Fruit fly (Drosophila melanogaster) whole organism, wandering third instar larva: ENCODE results near the gene Traf-like.

Source experiments
- Abd-B ChIP-seq: fragments of >200 bp; optimal IDR thresholded peaks from 2 replicates; lab custom pipeline; 2017; ENCODE audit warnings: missing biosample characterization, missing genetic modification characterization
- CG32264 ChIP-seq: fragments of 200-800 bp; sonication (Bioruptor generic); optimal IDR thresholded peaks from 2 replicates; lab custom pipeline; 2016; ENCODE audit warnings: missing biosample characterization, missing genetic modification characterization
- CG9705 ChIP-seq: fragments of 200-800 bp; sonication (Bioruptor generic); optimal IDR thresholded peaks from 2 replicates; lab custom pipeline; 2018; ENCODE audit warnings: missing biosample characterization, mild to moderate bottlenecking, missing genetic modification characterization
- CrebA ChIP-seq: fragments of 200-800 bp; sonication (Bioruptor generic); optimal IDR thresholded peaks from 2 replicates; lab custom pipeline; 2016; ENCODE audit warnings: missing biosample characterization, mild to moderate bottlenecking, missing genetic modification characterization, borderline replicate concordance
- Dfd ChIP-seq: fragments of >200 bp; optimal IDR thresholded peaks from 2 replicates; lab custom pipeline; 2017; ENCODE audit warnings: missing biosample characterization, missing genetic modification characterization
- Dif ChIP-seq: fragments of 200-275, 200-300 bp; sonication (Bioruptor generic); optimal IDR thresholded peaks from 2 replicates; lab custom pipeline; 2018; ENCODE audit warnings: missing biosample characterization, missing genetic modification characterization; ENCODE audit not compliant: partially characterized antibody
- GATAd ChIP-seq: sonication (Bioruptor generic); optimal IDR thresholded peaks from 2 replicates; lab custom pipeline; 2016; ENCODE audit warnings: missing biosample characterization, missing genetic modification characterization
- HLH106 ChIP-seq: fragments of 200-800 bp; optimal IDR thresholded peaks from 3 replicates; lab custom pipeline; 2019; ENCODE audit warnings: missing biosample characterization, mild to moderate bottlenecking, missing genetic modification characterization, moderate library complexity
- Hnf4 ChIP-seq: fragments of 200-800 bp; sonication (Bioruptor generic); optimal IDR thresholded peaks from 2 replicates; lab custom pipeline; 2016; ENCODE audit warnings: missing biosample characterization, mild to moderate bottlenecking, missing genetic modification characterization
- Hr78 ChIP-seq: fragments of >200 bp; optimal IDR thresholded peaks from 2 replicates; lab custom pipeline; 2017; ENCODE audit warnings: missing biosample characterization, missing genetic modification characterization
- Hr83 ChIP-seq: fragments of 200-300 bp; sonication (Bioruptor generic); optimal IDR thresholded peaks from 2 replicates; lab custom pipeline; 2016; ENCODE audit warnings: missing biosample characterization, mild to moderate bottlenecking, missing genetic modification characterization, moderate library complexity; ENCODE audit not compliant: poor library complexity, severe bottlenecking
- Jra ChIP-seq: sonication (Bioruptor generic); optimal IDR thresholded peaks from 2 replicates; lab custom pipeline; 2016; ENCODE audit warnings: missing biosample characterization, missing genetic modification characterization
- Mio ChIP-seq: sonication (Bioruptor generic); optimal IDR thresholded peaks from 2 replicates; lab custom pipeline; 2016; ENCODE audit warnings: missing biosample characterization, missing genetic modification characterization
- Myc ChIP-seq: fragments of >200 bp; optimal IDR thresholded peaks from 2 replicates; lab custom pipeline; 2017
- N ChIP-seq: fragments of >200 bp; optimal IDR thresholded peaks from 2 replicates; lab custom pipeline; 2018; ENCODE audit warnings: missing biosample characterization, missing external identifiers, missing genetic modification characterization
- OdsH ChIP-seq: fragments of 200-800 bp; sonication (Bioruptor generic); optimal IDR thresholded peaks from 2 replicates; lab custom pipeline; 2016; ENCODE audit warnings: missing biosample characterization, mild to moderate bottlenecking, missing genetic modification characterization
- Rel ChIP-seq, 2 experiments: fragments of 200-800 bp; sonication (Bioruptor generic) in 1 of 2; optimal IDR thresholded peaks; 2 replicates in 1 of 2; 3 replicates in 1 of 2; lab custom pipeline; 2016 to 2019; ENCODE audit warnings: mild to moderate bottlenecking in 2 of 2, missing biosample characterization in 2 of 2, missing genetic modification characterization in 2 of 2, moderate library complexity in 1 of 2
- Sp1 ChIP-seq: fragments of 200-800 bp; sonication (Bioruptor generic); optimal IDR thresholded peaks from 3 replicates; lab custom pipeline; 2019; ENCODE audit warnings: missing biosample characterization, mild to moderate bottlenecking, missing genetic modification characterization, moderate library complexity
- Vsx2 ChIP-seq: fragments of 200-300, 225-300 bp; sonication (Bioruptor generic); optimal IDR thresholded peaks from 2 replicates; lab custom pipeline; 2018; ENCODE audit warnings: missing biosample characterization, missing genetic modification characterization; ENCODE audit not compliant: partially characterized antibody
- br ChIP-seq: fragments of 200-800 bp; sonication (Bioruptor generic); optimal IDR thresholded peaks from 2 replicates; lab custom pipeline; 2016; ENCODE audit warnings: missing biosample characterization, missing genetic modification characterization
- brk ChIP-seq: fragments of 200-800 bp; sonication (Bioruptor generic); optimal IDR thresholded peaks from 2 replicates; lab custom pipeline; 2016; ENCODE audit warnings: missing biosample characterization, mild to moderate bottlenecking, missing genetic modification characterization
- dl ChIP-seq, 2 experiments: fragments of 175-275, 200-275 bp in 1 of 2; fragments of 200-275 bp in 1 of 2; sonication (Bioruptor generic); optimal IDR thresholded peaks; lab custom pipeline; 2018; ENCODE audit warnings: mild to moderate bottlenecking in 2 of 2, missing biosample characterization in 2 of 2, missing genetic modification characterization in 2 of 2, moderate library complexity in 2 of 2; ENCODE audit not compliant: partially characterized antibody in 2 of 2, insufficient read depth in 1 of 2
- dmrt93B ChIP-seq: fragments of 200-800 bp; sonication (Bioruptor generic); optimal IDR thresholded peaks from 2 replicates; lab custom pipeline; 2018; ENCODE audit warnings: missing biosample characterization, mild to moderate bottlenecking, missing genetic modification characterization
- dsf ChIP-seq: sonication (Bioruptor generic); optimal IDR thresholded peaks from 2 replicates; lab custom pipeline; 2016; ENCODE audit warnings: missing biosample characterization, missing genetic modification characterization, borderline replicate concordance
- ey ChIP-seq: fragments of 200-800 bp; sonication (Bioruptor generic); optimal IDR thresholded peaks from 2 replicates; lab custom pipeline; 2016; ENCODE audit warnings: missing biosample characterization, missing genetic modification characterization
- foxo ChIP-seq, 2 experiments: fragments of 200-800 bp; sonication (Bioruptor generic); optimal IDR thresholded peaks; 2 replicates in 1 of 2; 3 replicates in 1 of 2; lab custom pipeline; 2016 to 2017; ENCODE audit warnings: missing biosample characterization in 2 of 2, missing genetic modification characterization in 2 of 2
- fru ChIP-seq: fragments of 200-800 bp; sonication (Bioruptor generic); optimal IDR thresholded peaks from 3 replicates; lab custom pipeline; 2016; ENCODE audit warnings: missing biosample characterization, mild to moderate bottlenecking, missing genetic modification characterization
- h ChIP-seq: fragments of 200-800 bp; sonication (Bioruptor generic); optimal IDR thresholded peaks from 3 replicates; lab custom pipeline; 2016; ENCODE audit warnings: missing biosample characterization, mild to moderate bottlenecking, missing genetic modification characterization
- jim ChIP-seq: fragments of 175-275, 200-325 bp; sonication (Bioruptor generic); optimal IDR thresholded peaks from 2 replicates; lab custom pipeline; 2016; ENCODE audit warnings: missing biosample characterization, mild to moderate bottlenecking, missing genetic modification characterization
- lola ChIP-seq: fragments of >200 bp; optimal IDR thresholded peaks from 2 replicates; lab custom pipeline; 2017; ENCODE audit warnings: missing biosample characterization, missing genetic modification characterization
- pan ChIP-seq: fragments of >200 bp; optimal IDR thresholded peaks from 2 replicates; lab custom pipeline; 2017
- psq ChIP-seq: fragments of 200-800 bp; sonication (Bioruptor generic); optimal IDR thresholded peaks from 3 replicates; lab custom pipeline; 2017; ENCODE audit warnings: missing biosample characterization, mild to moderate bottlenecking, missing genetic modification characterization, moderate library complexity
- rgr ChIP-seq: fragments of 200-800 bp; sonication (Bioruptor generic); optimal IDR thresholded peaks from 3 replicates; lab custom pipeline; 2016; ENCODE audit warnings: missing biosample characterization, mild to moderate bottlenecking, missing genetic modification characterization
- sage ChIP-seq: fragments of 200-800 bp; sonication (Bioruptor generic); optimal IDR thresholded peaks from 2 replicates; lab custom pipeline; 2016; ENCODE audit warnings: missing biosample characterization, mild to moderate bottlenecking, missing genetic modification characterization
- sv ChIP-seq: fragments of 200-800 bp; sonication (Bioruptor generic); optimal IDR thresholded peaks from 3 replicates; lab custom pipeline; 2016; ENCODE audit warnings: missing biosample characterization, missing genetic modification characterization
- tai ChIP-seq: sonication (Bioruptor generic); optimal IDR thresholded peaks from 2 replicates; lab custom pipeline; 2016; ENCODE audit warnings: missing biosample characterization, missing genetic modification characterization
- usp ChIP-seq: fragments of >200 bp; optimal IDR thresholded peaks from 2 replicates; lab custom pipeline; 2017; ENCODE audit warnings: missing biosample characterization, missing genetic modification characterization
- woc ChIP-seq: sonication (Bioruptor generic); optimal IDR thresholded peaks from 2 replicates; lab custom pipeline; 2016; ENCODE audit warnings: missing biosample characterization, mild to moderate bottlenecking, missing genetic modification characterization

Traf-like gene

DNA sequence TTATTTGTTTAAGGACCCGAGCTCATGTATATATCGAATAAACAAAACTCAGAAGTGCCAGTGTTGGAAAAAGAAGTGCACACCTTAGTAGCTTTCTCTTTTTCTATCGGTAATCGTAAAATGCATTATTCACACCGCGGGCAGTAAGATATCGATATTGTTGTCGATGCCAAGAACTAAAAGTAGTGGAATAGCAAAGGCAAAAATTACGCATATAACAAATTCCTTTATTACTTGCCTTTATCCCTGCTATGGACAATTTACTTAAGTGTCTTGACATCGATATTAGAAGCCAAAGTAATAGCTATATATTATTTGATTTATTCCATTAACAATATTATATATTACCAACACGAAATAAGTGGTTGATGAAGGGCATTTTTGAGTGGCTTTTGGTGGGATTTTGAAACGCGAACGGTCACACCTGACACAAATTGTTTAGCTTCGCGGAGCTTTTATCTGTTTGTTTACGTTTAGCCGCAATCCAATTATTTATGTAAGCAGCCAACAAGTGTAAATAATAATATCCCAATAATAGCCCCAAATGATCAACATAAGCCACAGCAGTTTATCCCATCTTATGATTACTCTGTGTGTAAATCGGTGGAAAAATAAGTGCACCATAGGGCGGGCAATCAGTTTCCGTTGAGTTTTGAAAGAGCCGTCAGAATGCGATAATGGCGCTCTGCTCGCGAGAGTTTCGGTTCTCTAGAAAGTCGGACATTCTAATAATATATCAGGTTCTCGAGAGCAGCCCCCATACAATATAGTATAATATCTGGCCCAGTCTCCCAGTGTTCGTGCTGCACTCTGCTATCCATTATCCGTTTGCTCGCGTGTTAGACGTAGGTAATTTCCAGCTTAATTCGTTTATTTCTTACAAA, 29.8 kb upstream of the Traf-like start, which contains the start of the genes CG9992 and CG4239 (continued):
- TF ChIP-seq CrebA (GFP tag; lab: Kevin White, UChicago) (no peak), Mio (no peak), Hr78 (peak; percentile 63), h (GFP tag; lab: Kevin White, UChicago) (peak; percentile 34), dl (GFP tag; optimal IDR thresholded peaks at IDR 0.05; lab: Kevin White, UChicago; ENCODE audit: insufficient read depth in 1 of 2, partially characterized antibody in 2 of 2) (no peak), Sp1 (GFP tag; lab: Kevin White, UChicago) (peak; percentile 46), psq (GFP tag; lab: Kevin White, UChicago) (peak; percentile 31), N (GFP tag; lab: Kevin White, UChicago) (peak; percentile 78), tai (GFP tag; lab: Kevin White, UChicago) (no peak), lola (GFP tag; lab: Kevin White, UChicago) (peak; percentile 81), Dif (GFP tag; lab: Kevin White, UChicago) (no peak), usp (GFP tag; lab: Kevin White, UChicago) (no peak), fru (GFP tag; lab: Kevin White, UChicago) (peak; percentile 39)

DNA sequence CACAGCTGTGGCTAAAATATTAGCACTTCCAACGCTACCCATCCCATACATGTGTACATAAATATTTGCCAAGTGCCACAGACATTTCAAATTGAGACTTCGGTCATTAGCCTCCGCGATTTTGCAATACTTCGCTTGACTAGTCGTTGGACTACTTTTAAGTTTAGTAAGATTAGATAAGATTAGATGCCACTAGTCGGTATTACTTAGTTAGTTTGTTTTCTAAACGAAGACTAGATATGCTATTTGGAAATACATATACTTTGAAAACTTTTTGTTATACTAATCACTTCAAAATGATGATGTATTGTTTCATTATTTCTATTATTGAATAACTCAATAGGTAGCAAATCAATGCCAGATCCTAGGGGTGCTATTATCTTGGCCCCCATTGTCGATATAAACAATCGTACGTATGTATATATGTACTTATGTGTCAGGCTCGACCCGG, 28.9 kb upstream of the Traf-like start:
- peak; percentile 57 for TF ChIP-seq Sp1 (GFP tag; lab: Kevin White, UChicago)
- TF ChIP-seq OdsH, result peak; percentile 66
- no peak for TF ChIP-seq Vsx2 (GFP tag; lab: Kevin White, UChicago)
- peak in 1 of 2 experiments; percentile 61 for TF ChIP-seq foxo (GFP tag; optimal IDR thresholded peaks at IDR 0.05; lab: Kevin White, UChicago)
- TF ChIP-seq CG9705 (GFP tag; lab: Kevin White, UChicago), result peak; percentile 19
- no peak for TF ChIP-seq usp (GFP tag; lab: Kevin White, UChicago)
- TF ChIP-seq h (GFP tag; lab: Kevin White, UChicago), result peak; percentile 71
- no peak for TF ChIP-seq Rel (GFP tag; optimal IDR thresholded peaks at IDR 0.05; lab: Kevin White, UChicago)
- TF ChIP-seq Rel (tag; optimal IDR thresholded peaks at IDR 0.05; lab: Kevin White, UChicago), result no peak
- TF ChIP-seq Dfd (GFP tag; lab: Kevin White, UChicago), result no peak
- no peak for TF ChIP-seq Hr78
- peak; percentile 33 for TF ChIP-seq psq (GFP tag; lab: Kevin White, UChicago)
- peak; percentile 31 for TF ChIP-seq woc (GFP tag; lab: Kevin White, UChicago)
- TF ChIP-seq sv (GFP tag; lab: Kevin White, UChicago), result no peak
- TF ChIP-seq N (GFP tag; lab: Kevin White, UChicago), result no peak
- no peak for TF ChIP-seq dl (GFP tag; optimal IDR thresholded peaks at IDR 0.05; lab: Kevin White, UChicago; ENCODE audit: insufficient read depth in 1 of 2, partially characterized antibody in 2 of 2)
- TF ChIP-seq sage (GFP tag; lab: Kevin White, UChicago), result no peak
- no peak for TF ChIP-seq GATAd
- no peak for TF ChIP-seq Mio
- no peak for TF ChIP-seq Abd-B (GFP tag; lab: Kevin White, UChicago)
- TF ChIP-seq CG32264 (GFP tag; lab: Kevin White, UChicago), result no peak
- TF ChIP-seq Hr83, result peak; percentile 50
- TF ChIP-seq ey, result peak; percentile 49
- TF ChIP-seq HLH106 (tag; lab: Kevin White, UChicago), result peak; percentile 53
- TF ChIP-seq lola (GFP tag; lab: Kevin White, UChicago), result no peak
- no peak for TF ChIP-seq pan
- TF ChIP-seq brk, result no peak
- no peak for TF ChIP-seq dsf (GFP tag; lab: Kevin White, UChicago)
- TF ChIP-seq br (GFP tag; lab: Kevin White, UChicago), result peak; percentile 43
- TF ChIP-seq Dif (GFP tag; lab: Kevin White, UChicago), result no peak
- peak; percentile 41 for TF ChIP-seq dmrt93B
- no peak for TF ChIP-seq Myc
- TF ChIP-seq rgr, result peak; percentile 52
- TF ChIP-seq tai (GFP tag; lab: Kevin White, UChicago), result no peak
- TF ChIP-seq Hnf4 (GFP tag; lab: Kevin White, UChicago), result peak; percentile 15
- peak; percentile 72 for TF ChIP-seq fru (GFP tag; lab: Kevin White, UChicago)
- TF ChIP-seq CrebA (GFP tag; lab: Kevin White, UChicago), result no peak
- no peak for TF ChIP-seq Jra
- TF ChIP-seq jim (GFP tag; lab: Kevin White, UChicago), result no peak
